Worm (Caenorhabditis elegans): ENCODE measurements around the gene drh-1.

drh-1 gene

DNA sequence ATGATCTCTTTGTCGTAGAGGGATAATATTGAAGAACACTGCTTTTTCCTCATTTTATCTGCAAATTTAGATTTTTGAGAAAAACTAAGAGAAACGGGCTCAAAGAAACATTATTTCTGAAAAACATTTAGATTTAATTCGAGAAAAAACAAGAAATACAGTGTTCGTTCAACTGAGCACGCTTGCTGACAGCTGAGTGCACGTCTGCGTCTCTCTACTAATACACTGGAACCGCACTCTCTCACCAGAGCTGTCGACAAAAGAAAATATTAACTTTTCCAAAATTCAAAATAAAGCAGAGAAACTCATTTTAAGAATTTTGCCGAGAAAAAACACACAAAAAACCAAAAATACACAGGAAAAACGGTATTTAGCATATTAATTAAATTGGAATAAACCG is at the start of gene drh-1:
Gene drh-1, minus strand, starts transcription at position 58 of the 400 bp plus-strand sequence.
- TF ChIP-seq snpc-1.2 (GFP tag; IDR thresholded peaks at IDR 0.05) (peak; percentile 73), mes-2 (tag; optimal IDR thresholded peaks at IDR 0.05; ENCODE audit: poor library complexity, severe bottlenecking) (peak; percentile 46), daf-16 (GFP tag; optimal IDR thresholded peaks at IDR 0.05) (no peak), daf-16 (tag; optimal IDR thresholded peaks at IDR 0.05) (peak; percentile 22), pqm-1 (tag; optimal IDR thresholded peaks at IDR 0.05) (no peak), lin-38 (GFP tag; IDR thresholded peaks at IDR 0.05) (peak; percentile 68), dmd-6 (GFP tag; IDR thresholded peaks at IDR 0.05) (no peak), nhr-6 (tag; optimal IDR thresholded peaks at IDR 0.05) (peak; percentile 18), lsy-2 (tag; optimal IDR thresholded peaks at IDR 0.05) (peak in 1 of 2 experiments; percentile 65), ztf-11 (tag; optimal IDR thresholded peaks at IDR 0.05) (no peak), dve-1 (tag; optimal IDR thresholded peaks at IDR 0.05; ENCODE audit: insufficient read depth) (peak; percentile 44), nhr-41 (GFP tag; IDR thresholded peaks at IDR 0.05) (no peak)

DNA sequence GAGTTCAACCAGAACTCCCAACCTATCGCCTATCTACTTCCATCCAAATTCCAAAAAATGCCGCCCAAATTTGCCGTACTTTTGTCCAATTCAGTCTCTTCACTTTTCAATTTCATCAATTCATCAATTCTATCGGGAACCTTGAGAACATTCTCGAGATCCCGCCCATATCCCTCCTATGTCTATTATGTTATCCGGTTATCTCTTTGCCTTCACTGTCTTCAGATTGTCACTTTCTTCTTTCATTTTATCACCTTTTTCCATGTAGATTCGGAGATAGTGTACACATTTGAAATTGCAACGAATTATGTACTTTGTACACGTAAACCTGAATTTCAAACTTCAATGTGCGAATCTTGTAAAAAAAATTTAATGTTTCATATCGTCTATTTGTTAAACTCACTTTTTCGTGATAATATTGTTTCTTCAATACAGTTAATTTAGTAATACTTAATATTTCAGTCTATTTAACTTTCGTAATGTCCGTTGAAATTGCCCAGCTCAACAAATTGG is 44.4 kb upstream of the drh-1 start, which contains the start of gene C01B10.11:
Gene C01B10.11, plus strand, starts transcription at position 463 of the 513 bp plus-strand sequence.
- peak; percentile 32 for TF ChIP-seq nhr-28 (tag; optimal IDR thresholded peaks at IDR 0.05)
- peak; percentile 26 for TF ChIP-seq aha-1 (tag)
- peak; percentile 3 for TF ChIP-seq hlh-11 (tag; optimal IDR thresholded peaks at IDR 0.05)
- TF ChIP-seq nhr-11 (tag; optimal IDR thresholded peaks at IDR 0.05) = no peak

DNA sequence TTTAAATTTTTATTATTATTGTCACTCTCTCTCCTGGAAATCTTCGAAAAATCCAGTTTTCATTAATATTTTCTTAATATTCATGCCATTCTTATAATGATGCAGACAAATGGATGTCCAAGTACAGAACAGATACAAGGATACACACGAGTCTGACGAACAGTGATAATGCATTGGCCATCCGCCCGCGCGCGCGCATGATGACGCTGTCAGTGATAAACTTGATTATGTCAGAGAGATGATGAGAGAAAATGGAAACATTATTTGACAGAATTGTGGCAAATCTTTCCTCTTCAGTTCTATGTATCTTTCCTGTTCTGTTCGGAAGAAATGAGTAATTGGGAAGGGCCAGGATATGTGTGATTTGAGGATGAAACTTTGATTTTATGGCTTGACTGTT is 42.6 kb upstream of the drh-1 start:
- TF ChIP-seq lir-3 (tag; optimal IDR thresholded peaks at IDR 0.05) (no peak), nhr-28 (tag; optimal IDR thresholded peaks at IDR 0.05) (peak; percentile 60), gei-8 (GFP tag; optimal IDR thresholded peaks at IDR 0.05) (no peak), attf-4 (tag; optimal IDR thresholded peaks at IDR 0.05) (no peak), mxl-3 (GFP tag; optimal IDR thresholded peaks at IDR 0.05) (peak; percentile 73), mdl-1 (tag; optimal IDR thresholded peaks at IDR 0.05) (peak in 1 of 2 experiments; percentile 46), hlh-11 (tag; optimal IDR thresholded peaks at IDR 0.05) (peak; percentile 28), hlh-30 (tag; optimal IDR thresholded peaks at IDR 0.05; ENCODE audit: insufficient read depth) (peak; percentile 36), aha-1 (tag) (peak; percentile 2)

DNA sequence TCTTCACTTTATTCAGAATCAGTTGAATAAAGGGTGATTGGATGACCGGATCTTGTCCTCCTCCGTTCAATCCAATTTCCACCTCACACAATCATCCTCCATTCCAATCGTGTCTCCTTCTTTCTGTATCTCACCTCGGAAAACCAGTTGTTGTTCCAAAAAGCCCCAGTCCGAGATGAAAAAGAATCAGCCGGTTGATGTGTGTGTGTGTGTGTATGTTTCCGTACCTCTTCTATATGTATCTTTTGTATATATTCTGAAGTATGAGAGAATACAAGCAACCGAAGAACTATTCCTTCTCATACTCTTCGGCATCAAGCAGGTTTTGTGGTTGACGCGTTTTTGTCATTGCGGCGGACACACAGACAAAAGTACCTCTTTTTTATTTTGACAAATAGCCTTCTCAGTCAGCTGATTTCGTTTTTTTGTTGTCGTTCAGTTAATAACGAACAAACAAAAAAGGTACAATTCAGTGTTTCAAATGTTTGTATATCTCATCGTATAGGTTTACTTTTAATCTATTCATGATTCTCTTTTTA is 40.6 kb upstream of the drh-1 start:
- TF ChIP-seq spr-1 (tag; optimal IDR thresholded peaks at IDR 0.05) (peak; percentile 11), nhr-28 (tag; optimal IDR thresholded peaks at IDR 0.05) (peak; percentile 50), cey-2 (tag; optimal IDR thresholded peaks at IDR 0.05; ENCODE audit: borderline replicate concordance, insufficient read depth) (peak; percentile 31), hlh-11 (tag; optimal IDR thresholded peaks at IDR 0.05) (peak; percentile 61), ceh-32 (tag; optimal IDR thresholded peaks at IDR 0.05; ENCODE audit: poor library complexity) (no peak), mxl-3 (GFP tag; optimal IDR thresholded peaks at IDR 0.05) (peak; percentile 21), nhr-48 (tag; optimal IDR thresholded peaks at IDR 0.05) (peak; percentile 39), T20F7.1 (GFP tag; optimal IDR thresholded peaks at IDR 0.05) (no peak)

DNA sequence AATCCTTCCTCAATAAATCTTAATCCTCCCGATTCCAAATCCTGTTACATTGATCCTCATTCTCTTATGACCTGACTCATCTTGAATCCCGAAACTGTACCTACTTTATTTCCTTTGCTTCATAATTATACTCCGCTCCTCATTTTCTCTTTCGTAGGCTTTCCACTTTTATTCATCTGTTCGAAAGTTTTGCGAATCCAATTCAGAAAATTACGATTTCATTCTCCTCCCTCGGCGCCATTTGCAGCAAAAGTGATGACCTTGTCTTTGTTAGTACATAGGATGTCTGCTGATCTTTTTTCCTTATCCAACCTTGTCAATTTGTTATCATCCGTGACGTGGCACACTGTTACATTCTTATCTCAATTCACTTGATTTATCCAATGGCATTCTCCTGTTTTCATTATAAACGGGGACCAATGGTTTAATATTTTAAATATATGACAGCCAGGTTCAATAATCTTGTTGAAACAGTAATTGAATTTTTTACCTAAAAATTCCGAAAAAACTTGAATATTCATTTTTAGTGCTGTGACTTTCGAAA is 39.4 kb upstream of the drh-1 start:
- peak; percentile 20 for TF ChIP-seq nhr-28 (tag; optimal IDR thresholded peaks at IDR 0.05)
- TF ChIP-seq skn-1 (tag; optimal IDR thresholded peaks at IDR 0.05) = no peak
- TF ChIP-seq sdz-12 (GFP tag; optimal IDR thresholded peaks at IDR 0.05) = no peak

DNA sequence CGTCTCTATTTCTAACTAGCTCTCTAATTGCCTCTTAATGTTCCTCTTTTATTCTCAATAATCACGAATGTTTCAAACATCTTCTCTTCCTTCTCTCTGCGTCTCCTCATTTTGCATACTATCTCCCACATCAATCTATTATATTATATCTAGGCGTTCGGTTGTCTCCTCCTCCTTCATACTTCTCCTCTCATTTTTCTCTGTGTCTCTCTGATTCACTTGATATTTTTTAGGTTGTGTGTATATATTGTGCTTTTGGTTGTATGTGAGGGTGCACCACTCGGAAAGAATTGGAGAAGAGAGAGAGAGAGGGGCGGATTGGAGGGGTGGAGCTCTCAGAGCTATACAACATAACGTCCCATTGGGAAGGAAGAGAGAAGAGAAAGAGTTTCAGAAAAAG is 35.5 kb upstream of the drh-1 start:
- peak in 1 of 2 experiments; percentile 32 for TF ChIP-seq lsy-2 (tag; optimal IDR thresholded peaks at IDR 0.05)
- TF ChIP-seq rbr-2 (tag; optimal IDR thresholded peaks at IDR 0.05) = peak; percentile 19
- no peak for TF ChIP-seq zag-1 (tag; optimal IDR thresholded peaks at IDR 0.05)
- TF ChIP-seq hlh-30 (tag; optimal IDR thresholded peaks at IDR 0.05; ENCODE audit: insufficient read depth) = no peak

All from whole organism, L4 larva.